Fruit fly (Drosophila melanogaster) whole organism, larva: ENCODE measurements around the gene mRpL38.

Experiments
- noc ChIP-seq: fragments of 200-800 bp; sonication (Bioruptor generic); optimal IDR thresholded peaks from 3 replicates; lab custom pipeline; 2019; ENCODE audit warnings: missing biosample characterization, mild to moderate bottlenecking, missing genetic modification characterization, moderate library complexity

The mRpL38 gene

dm6 chrX:14214505-14215449, 11.3 kb upstream of the mRpL38 start:
- TF ChIP-seq noc (tag; lab: Kevin White, UChicago) = peak; percentile 65

- peak; percentile 15 for TF ChIP-seq noc (tag; lab: Kevin White, UChicago)
Observed at dm6 chrX:14215834-14216233, 10.3 kb upstream of the mRpL38 start.

dm6 chrX:14216844-14217243, 9.2 kb upstream of the mRpL38 start:
- TF ChIP-seq noc (tag; lab: Kevin White, UChicago) = no peak

dm6 chrX:14218045-14218483, 8.0 kb upstream of the mRpL38 start:
- peak; percentile 86 for TF ChIP-seq noc (tag; lab: Kevin White, UChicago)

- TF ChIP-seq noc (tag; lab: Kevin White, UChicago) = no peak
Observed at dm6 chrX:14221182-14221581, 4.9 kb upstream of the mRpL38 start.

dm6 chrX:14221995-14222394, 4.1 kb upstream of the mRpL38 start:
- no peak for TF ChIP-seq noc (tag; lab: Kevin White, UChicago)

- TF ChIP-seq noc (tag; lab: Kevin White, UChicago) = no peak
Observed at dm6 chrX:14225665-14226064, 424 bp upstream of the mRpL38 start, which contains the start of gene CG11674. CG11674 (minus strand) TSS chrX:14225879.

- TF ChIP-seq noc (tag; lab: Kevin White, UChicago) = no peak
Observed at dm6 chrX:14227043-14227442, 954 bp downstream of the mRpL38 start.

dm6 chrX:14233843-14234337, 7.8 kb downstream of the mRpL38 start, which contains the start of gene CG42271:
CG42271 (minus strand) TSS chrX:14234066.
- no peak for TF ChIP-seq noc (tag; lab: Kevin White, UChicago)

dm6 chrX:14234468-14234867, 8.4 kb downstream of the mRpL38 start:
- no peak for TF ChIP-seq noc (tag; lab: Kevin White, UChicago)

dm6 chrX:14237873-14238394, 11.8 kb downstream of the mRpL38 start, which contains the start of the genes Fbxl4 and Dus2:
Fbxl4 (minus strand) TSS chrX:14237923.
Dus2 (plus strand) TSS chrX:14237988.
- peak; percentile 88 for TF ChIP-seq noc (tag; lab: Kevin White, UChicago)

- no peak for TF ChIP-seq noc (tag; lab: Kevin White, UChicago)
Observed at dm6 chrX:14242479-14242878, 16.4 kb downstream of the mRpL38 start, which contains the start of gene mRNA-cap. mRNA-cap (minus strand) TSS chrX:14242822.

dm6 chrX:14242941-14243736, 17.1 kb downstream of the mRpL38 start, which contains the start of gene CG32599:
CG32599 (plus strand) TSS chrX:14243686.
- no peak for TF ChIP-seq noc (tag; lab: Kevin White, UChicago)

dm6 chrX:14247035-14247786, 21.1 kb downstream of the mRpL38 start, which contains the start of gene mud:
mud (plus strand) TSS chrX:14247732.
- TF ChIP-seq noc (tag; lab: Kevin White, UChicago) = no peak
